Worm (Caenorhabditis elegans): ENCODE data around the gene frm-7.
A peak's percentile ranks its signal among the peaks of the same experiment; 100 is the strongest.

DNA sequence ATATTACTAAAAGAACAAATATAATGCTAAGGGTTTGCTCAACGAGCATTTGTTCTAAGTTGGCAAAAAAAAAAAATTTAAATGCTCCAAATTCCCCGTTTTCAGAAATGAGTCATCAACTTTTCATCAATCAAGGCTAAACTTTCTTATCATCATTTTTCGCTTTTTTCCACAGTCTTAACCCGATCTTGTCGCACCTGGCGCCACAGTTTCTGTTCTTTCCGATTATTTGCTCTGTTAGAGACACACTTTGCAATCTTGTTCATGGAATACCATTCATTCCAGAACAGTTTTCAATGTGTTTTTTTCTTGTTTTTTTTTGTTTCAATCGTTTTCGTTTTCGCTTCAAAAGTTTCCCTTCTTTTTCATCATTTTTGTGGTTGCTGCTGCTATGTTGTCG is 4.1 kb upstream of the frm-7 start:
- TF ChIP-seq pha-4 (tag; optimal IDR thresholded peaks at IDR 0.05): peak; percentile 33
- TF ChIP-seq lin-39 (tag; optimal IDR thresholded peaks at IDR 0.05): no peak
- TF ChIP-seq ama-1 (optimal IDR thresholded peaks at IDR 0.05): peak; percentile 49
- no peak for TF ChIP-seq elt-3 (tag; optimal IDR thresholded peaks at IDR 0.05)
- no peak for TF ChIP-seq elt-1 (tag; optimal IDR thresholded peaks at IDR 0.05)
- TF ChIP-seq nfya-1 (tag; optimal IDR thresholded peaks at IDR 0.05; ENCODE audit: insufficient read depth): no peak
- no peak for TF ChIP-seq nhr-76 (tag; optimal IDR thresholded peaks at IDR 0.05)
- no peak for TF ChIP-seq hmg-11 (tag; optimal IDR thresholded peaks at IDR 0.05)
- no peak for TF ChIP-seq snpc-4 (tag; optimal IDR thresholded peaks at IDR 0.05)
- TF ChIP-seq nhr-11 (tag; optimal IDR thresholded peaks at IDR 0.05): no peak
- TF ChIP-seq nhr-28 (tag; optimal IDR thresholded peaks at IDR 0.05): no peak
- TF ChIP-seq ceh-16 (tag; optimal IDR thresholded peaks at IDR 0.05): no peak
- no peak for TF ChIP-seq nhr-43 (tag; optimal IDR thresholded peaks at IDR 0.05; ENCODE audit: poor library complexity, severe bottlenecking)
- peak; percentile 72 for TF ChIP-seq elt-2 (tag; optimal IDR thresholded peaks at IDR 0.05)

Data from whole organism, L3 larva.